Fruit fly (Drosophila melanogaster) whole organism, embryonic: ENCODE results near the gene Sc2.

ENCODE experiments used
- Atf3 ChIP-seq: fragments of 200-800 bp; sonication (Bioruptor generic); optimal IDR thresholded peaks from 3 replicates; lab custom pipeline; 2016; ENCODE audit warnings: missing biosample characterization, missing genetic modification characterization
- Bdp1 ChIP-seq: fragments of 200-800 bp; sonication (Bioruptor generic); optimal IDR thresholded peaks from 3 replicates; lab custom pipeline; 2016; ENCODE audit warnings: missing biosample characterization, missing genetic modification characterization
- CG10209 ChIP-seq: fragments of 200-800 bp; sonication (Bioruptor generic); optimal IDR thresholded peaks from 3 replicates; lab custom pipeline; 2017; ENCODE audit warnings: missing biosample characterization, mild to moderate bottlenecking, missing genetic modification characterization, missing genetic modification reagents
- CG12104 ChIP-seq: fragments of 200-800 bp; sonication (Bioruptor generic); optimal IDR thresholded peaks from 3 replicates; lab custom pipeline; 2016; ENCODE audit warnings: missing biosample characterization, missing genetic modification characterization
- CG12744 ChIP-seq: fragments of 200-800 bp; sonication (Bioruptor generic); optimal IDR thresholded peaks from 2 replicates; lab custom pipeline; 2016; ENCODE audit warnings: missing biosample characterization, missing genetic modification characterization
- CG13424 ChIP-seq: fragments of 200-800 bp; sonication (Bioruptor generic); optimal IDR thresholded peaks from 2 replicates; lab custom pipeline; 2019; ENCODE audit warnings: missing biosample characterization, mild to moderate bottlenecking, missing genetic modification characterization, moderate library complexity
- CG14050 ChIP-seq: fragments of 200-800 bp; sonication (Bioruptor generic); IDR thresholded peaks from 3 replicates; pipeline ENCODE4 v1.3.6; 2022; ENCODE audit warnings: missing biosample characterization, missing genetic modification characterization
- CG15601 ChIP-seq: fragments of 200-800 bp; sonication (Bioruptor generic); optimal IDR thresholded peaks from 3 replicates; lab custom pipeline; 2019; ENCODE audit warnings: missing biosample characterization, mild to moderate bottlenecking, missing genetic modification characterization, moderate library complexity
- CG1602 ChIP-seq: fragments of 200-800 bp; sonication (Bioruptor generic); optimal IDR thresholded peaks from 3 replicates; lab custom pipeline; 2016; ENCODE audit warnings: missing biosample characterization, missing genetic modification characterization
- CG17612 ChIP-seq: fragments of 200-800 bp; sonication (Bioruptor generic); IDR thresholded peaks from 2 replicates; pipeline ENCODE4 v1.3.6; 2022; ENCODE audit warnings: missing biosample characterization, missing genetic modification characterization
- CG18599 ChIP-seq: fragments of 200-800 bp; sonication (Bioruptor generic); optimal IDR thresholded peaks from 3 replicates; lab custom pipeline; 2017; ENCODE audit warnings: missing biosample characterization, missing genetic modification characterization, mild to moderate bottlenecking, moderate library complexity, missing genetic modification reagents
- CG33557 ChIP-seq: fragments of 200-800 bp; sonication (Bioruptor generic); optimal IDR thresholded peaks from 2 replicates; lab custom pipeline; 2019; ENCODE audit warnings: missing biosample characterization, mild to moderate bottlenecking, missing genetic modification characterization, moderate library complexity
- CG3726 ChIP-seq: fragments of 200-800 bp; sonication (Bioruptor generic); IDR thresholded peaks from 3 replicates; pipeline ENCODE4, ENCODE4 v1.3.6; 2022; ENCODE audit warnings: missing biosample characterization, missing genetic modification characterization
- CG4820 ChIP-seq: fragments of 200-800 bp; sonication (Bioruptor generic); optimal IDR thresholded peaks from 3 replicates; lab custom pipeline; 2016; ENCODE audit warnings: missing biosample characterization, missing genetic modification characterization
- CG6683 ChIP-seq: fragments of 200-800 bp; sonication (Bioruptor generic); optimal IDR thresholded peaks from 2 replicates; lab custom pipeline; 2017; ENCODE audit warnings: missing biosample characterization, mild to moderate bottlenecking, missing genetic modification characterization, missing genetic modification reagents
- CG6813 ChIP-seq: fragments of 200-800 bp; sonication (Bioruptor generic); optimal IDR thresholded peaks from 2 replicates; lab custom pipeline; 2017; ENCODE audit warnings: missing biosample characterization, missing genetic modification characterization, mild to moderate bottlenecking, moderate library complexity, missing genetic modification reagents
- CG8359 ChIP-seq: fragments of 200-800 bp; sonication (Bioruptor generic); optimal IDR thresholded peaks from 2 replicates; lab custom pipeline; 2017; ENCODE audit warnings: missing biosample characterization, mild to moderate bottlenecking, missing genetic modification characterization, borderline replicate concordance
- Dek ChIP-seq: fragments of 200-800 bp; sonication (Bioruptor generic); optimal IDR thresholded peaks from 3 replicates; lab custom pipeline; 2019; ENCODE audit warnings: missing biosample characterization, mild to moderate bottlenecking, missing genetic modification characterization, moderate library complexity
- Dfd ChIP-seq, 2 experiments: fragments of >200 bp; optimal IDR thresholded peaks; 2 replicates each; lab custom pipeline; 2017; ENCODE audit warnings: missing biosample characterization in 2 of 2, missing genetic modification characterization in 2 of 2
- Dip2 ChIP-seq: fragments of 200-800 bp; sonication (Bioruptor generic); IDR thresholded peaks from 2 replicates; pipeline ENCODE4 v1.3.6; 2022; ENCODE audit warnings: missing biosample characterization, missing genetic modification characterization
- Hr3 ChIP-seq: fragments of 200-800 bp; sonication (Bioruptor generic); optimal IDR thresholded peaks from 3 replicates; lab custom pipeline; 2016; ENCODE audit warnings: missing biosample characterization, missing genetic modification characterization
- Hr39 ChIP-seq: fragments of >200 bp; optimal IDR thresholded peaks from 2 replicates; lab custom pipeline; 2017
- Kr ChIP-seq: fragments of 200-800 bp; sonication (Bioruptor generic); optimal IDR thresholded peaks from 2 replicates; lab custom pipeline; 2017; ENCODE audit warnings: missing biosample characterization, mild to moderate bottlenecking, missing genetic modification characterization
- Lpt ChIP-seq: fragments of >200 bp; optimal IDR thresholded peaks from 2 replicates; lab custom pipeline; 2018; ENCODE audit warnings: missing biosample characterization, missing genetic modification characterization
- Max ChIP-seq: fragments of 200-800 bp; sonication (Bioruptor generic); optimal IDR thresholded peaks from 2 replicates; lab custom pipeline; 2016; ENCODE audit warnings: missing biosample characterization, mild to moderate bottlenecking, missing genetic modification characterization
- Meics ChIP-seq: fragments of 200-800 bp; sonication (Bioruptor generic); optimal IDR thresholded peaks from 2 replicates; lab custom pipeline; 2017; ENCODE audit warnings: missing biosample characterization, mild to moderate bottlenecking, missing genetic modification characterization
- NK7.1 ChIP-seq: fragments of 200-800 bp; sonication (Bioruptor generic); optimal IDR thresholded peaks from 3 replicates; lab custom pipeline; 2016; ENCODE audit warnings: missing biosample characterization, missing genetic modification characterization
- Pdp1 ChIP-seq, 2 experiments: fragments of 200-800 bp; sonication (Bioruptor generic); optimal IDR thresholded peaks; 3 replicates each; lab custom pipeline; 2016; ENCODE audit warnings: missing biosample characterization in 2 of 2, missing genetic modification characterization in 2 of 2, mild to moderate bottlenecking in 1 of 2, moderate library complexity in 1 of 2
- Tbp ChIP-seq: fragments of >200 bp; optimal IDR thresholded peaks from 2 replicates; lab custom pipeline; 2018; ENCODE audit warnings: missing biosample characterization, missing genetic modification characterization
- ase ChIP-seq: fragments of 200-800 bp; sonication (Bioruptor generic); IDR thresholded peaks from 3 replicates; pipeline ENCODE4 v1.3.6; 2022; ENCODE audit warnings: missing biosample characterization, missing genetic modification characterization
- ato ChIP-seq: fragments of 200-800 bp; sonication (Bioruptor generic); IDR thresholded peaks from 2 replicates; pipeline ENCODE4 v1.3.6; 2022; ENCODE audit warnings: missing biosample characterization, missing genetic modification characterization; ENCODE audit not compliant: partially characterized antibody
- bigmax ChIP-seq: fragments of 200-800 bp; sonication (Bioruptor generic); optimal IDR thresholded peaks from 2 replicates; lab custom pipeline; 2018; ENCODE audit warnings: missing biosample characterization, mild to moderate bottlenecking, missing genetic modification characterization
- chif ChIP-seq, 2 experiments: fragments of 200-800 bp; sonication (Bioruptor generic); optimal IDR thresholded peaks; 3 replicates each; lab custom pipeline; 2016; ENCODE audit warnings: missing biosample characterization in 2 of 2, missing genetic modification characterization in 2 of 2
- crol ChIP-seq: fragments of 200-800 bp; sonication (Bioruptor generic); IDR thresholded peaks from 2 replicates; pipeline ENCODE4 v1.3.6; 2022; ENCODE audit warnings: missing biosample characterization, missing genetic modification characterization
- dati ChIP-seq: fragments of 200-800 bp; sonication (Bioruptor generic); IDR thresholded peaks from 2 replicates; pipeline ENCODE4 v1.3.6; 2022; ENCODE audit warnings: missing biosample characterization, missing genetic modification characterization
- disco-r ChIP-seq: fragments of 200-800 bp; sonication (Bioruptor generic); optimal IDR thresholded peaks from 2 replicates; lab custom pipeline; 2016; ENCODE audit warnings: missing biosample characterization, missing genetic modification characterization
- emc ChIP-seq: fragments of 200-800 bp; sonication (Bioruptor generic); optimal IDR thresholded peaks from 2 replicates; lab custom pipeline; 2016; ENCODE audit warnings: missing biosample characterization, missing genetic modification characterization
- fd102C ChIP-seq: fragments of 200-800 bp; sonication (Bioruptor generic); optimal IDR thresholded peaks from 2 replicates; lab custom pipeline; 2018; ENCODE audit warnings: missing biosample characterization, mild to moderate bottlenecking, missing genetic modification characterization, moderate library complexity
- gsb-n ChIP-seq: fragments of 200-800 bp; sonication (Bioruptor generic); optimal IDR thresholded peaks from 3 replicates; lab custom pipeline; 2018; ENCODE audit warnings: missing biosample characterization, mild to moderate bottlenecking, missing genetic modification characterization
- gt ChIP-seq: fragments of 200-800 bp; sonication (Bioruptor generic); IDR thresholded peaks from 2 replicates; pipeline ENCODE4 v1.3.6; 2022; ENCODE audit warnings: missing biosample characterization, missing genetic modification characterization
- h ChIP-seq: fragments of >200 bp; optimal IDR thresholded peaks from 2 replicates; lab custom pipeline; 2017
- jumu ChIP-seq: fragments of 200-800 bp; sonication (Bioruptor generic); optimal IDR thresholded peaks from 3 replicates; lab custom pipeline; 2016; ENCODE audit warnings: missing biosample characterization, missing genetic modification characterization
- pzg ChIP-seq: fragments of 200-800 bp; sonication (Bioruptor generic); optimal IDR thresholded peaks from 3 replicates; lab custom pipeline; 2018; ENCODE audit warnings: missing biosample characterization, mild to moderate bottlenecking, missing genetic modification characterization, moderate library complexity
- sima ChIP-seq: fragments of 200-800 bp; sonication (Bioruptor generic); optimal IDR thresholded peaks from 2 replicates; lab custom pipeline; 2016; ENCODE audit warnings: missing biosample characterization, missing genetic modification characterization
- slp2 ChIP-seq: fragments of 200-800 bp; sonication (Bioruptor generic); optimal IDR thresholded peaks from 2 replicates; lab custom pipeline; 2016; ENCODE audit warnings: missing biosample characterization, missing genetic modification characterization
- sug ChIP-seq: fragments of 200-800 bp; optimal IDR thresholded peaks from 2 replicates; lab custom pipeline; 2019; ENCODE audit warnings: missing biosample characterization, mild to moderate bottlenecking, missing genetic modification characterization, moderate library complexity
- tna ChIP-seq: fragments of 200-800 bp; sonication (Bioruptor generic); IDR thresholded peaks from 2 replicates; pipeline ENCODE4 v1.3.6; 2022; ENCODE audit warnings: missing biosample characterization, missing genetic modification characterization; ENCODE audit not compliant: partially characterized antibody
- toy ChIP-seq: fragments of 200-800 bp; sonication (Bioruptor generic); IDR thresholded peaks from 2 replicates; pipeline ENCODE4 v1.3.6; 2022; ENCODE audit warnings: missing biosample characterization, missing genetic modification characterization
- unc-4 ChIP-seq: fragments of 200-800 bp; sonication (Bioruptor generic); IDR thresholded peaks from 2 replicates; pipeline ENCODE4 v1.3.6; 2022; ENCODE audit warnings: missing biosample characterization, missing genetic modification characterization; ENCODE audit not compliant: partially characterized antibody
- wor ChIP-seq: fragments of 200-800 bp; sonication (Bioruptor generic); IDR thresholded peaks from 2 replicates; pipeline ENCODE4 v1.3.6; 2022; ENCODE audit warnings: missing biosample characterization, missing genetic modification characterization
- zen2 ChIP-seq: fragments of 200-800 bp; sonication (Bioruptor generic); IDR thresholded peaks from 3 replicates; pipeline ENCODE4 v1.3.6; 2022; ENCODE audit warnings: missing biosample characterization, missing genetic modification characterization; ENCODE audit not compliant: partially characterized antibody
- zf30C ChIP-seq: fragments of 200-800 bp; sonication (Bioruptor generic); optimal IDR thresholded peaks from 3 replicates; lab custom pipeline; 2018; ENCODE audit warnings: missing biosample characterization, mild to moderate bottlenecking, missing genetic modification characterization

Sc2 gene

dm6 chr3L:3892154-3892624 lies 11.1 kb upstream of the Sc2 start, which contains the start of gene Fie (continued):
- no peak for TF ChIP-seq jumu
- no peak for TF ChIP-seq bigmax (GFP tag; lab: Kevin White, UChicago)
- TF ChIP-seq CG10209 = peak; percentile 67
- TF ChIP-seq Meics (GFP tag; lab: Kevin White, UChicago) = peak; percentile 83
- no peak for TF ChIP-seq dati (GFP tag; lab: Robert Waterston, UW)
- no peak for TF ChIP-seq disco-r (GFP tag; lab: Kevin White, UChicago)
- TF ChIP-seq CG1602 (GFP tag; lab: Kevin White, UChicago) = peak; percentile 34
- peak; percentile 46 for TF ChIP-seq Bdp1 (GFP tag; lab: Kevin White, UChicago)
- TF ChIP-seq pzg = no peak
- TF ChIP-seq CG12744 (GFP tag; lab: Kevin White, UChicago) = peak; percentile 72
- TF ChIP-seq CG3726 = no peak
- TF ChIP-seq Atf3 (GFP tag; lab: Kevin White, UChicago) = no peak
- TF ChIP-seq Tbp = no peak
- peak; percentile 89 for TF ChIP-seq CG18599 (GFP tag; lab: Kevin White, UChicago)
- TF ChIP-seq Dek (tag; lab: Kevin White, UChicago) = peak; percentile 75
- TF ChIP-seq Dip2 (GFP tag; lab: Robert Waterston, UW) = no peak
- peak; percentile 63 for TF ChIP-seq CG15601 (tag; lab: Kevin White, UChicago)
- TF ChIP-seq CG6683 (GFP tag; lab: Kevin White, UChicago) = no peak
- TF ChIP-seq Max = peak; percentile 53
- TF ChIP-seq ato = no peak
- peak; percentile 33 to 38 for TF ChIP-seq Pdp1 (GFP tag; optimal IDR thresholded peaks at IDR 0.05; lab: Kevin White, UChicago)
- TF ChIP-seq toy = no peak
- no peak for TF ChIP-seq slp2
- peak; percentile 62 for TF ChIP-seq Hr3 (GFP tag; lab: Kevin White, UChicago)
- no peak for TF ChIP-seq Lpt (GFP tag; lab: Kevin White, UChicago)
- no peak for TF ChIP-seq fd102C
- no peak for TF ChIP-seq gsb-n (tag; lab: Kevin White, UChicago)
- no peak for TF ChIP-seq sima (GFP tag; lab: Kevin White, UChicago)
- TF ChIP-seq Kr (GFP tag; lab: Kevin White, UChicago) = no peak
- TF ChIP-seq ase (GFP tag; lab: Robert Waterston, UW) = no peak
- TF ChIP-seq CG12104 (GFP tag; lab: Kevin White, UChicago) = peak; percentile 23
- TF ChIP-seq sug = no peak
- TF ChIP-seq unc-4 (GFP tag; lab: Robert Waterston, UW) = no peak
- TF ChIP-seq h (lab: Kevin White, UChicago) = no peak
- TF ChIP-seq CG17612 = no peak
- TF ChIP-seq Dfd (GFP tag; optimal IDR thresholded peaks at IDR 0.05; lab: Kevin White, UChicago) = no peak
- no peak for TF ChIP-seq emc (GFP tag; lab: Kevin White, UChicago)
- peak; percentile 79 for TF ChIP-seq CG13424 (tag; lab: Kevin White, UChicago)
- no peak for TF ChIP-seq NK7.1 (GFP tag; lab: Kevin White, UChicago)
- 0 out of 2 replicates have a peak, but pooled peaks have one; percentile 29 for TF ChIP-seq wor
- no peak for TF ChIP-seq CG8359 (GFP tag; lab: Kevin White, UChicago)
- TF ChIP-seq tna (GFP tag; lab: Robert Waterston, UW) = no peak
- no peak for TF ChIP-seq zf30C (GFP tag; lab: Kevin White, UChicago)
- TF ChIP-seq gt = no peak
- peak; percentile 22; the same call in 1 of the 3 replicates for TF ChIP-seq CG14050 (GFP tag; lab: Robert Waterston, UW)
- TF ChIP-seq CG33557 (GFP tag; lab: Kevin White, UChicago) = no peak
- no peak for TF ChIP-seq crol (GFP tag; lab: Robert Waterston, UW)
- no peak for TF ChIP-seq chif (GFP tag; optimal IDR thresholded peaks at IDR 0.05; lab: Kevin White, UChicago)
- peak; percentile 29 for TF ChIP-seq CG4820 (GFP tag; lab: Kevin White, UChicago)
- peak; percentile 51 for TF ChIP-seq CG6813 (GFP tag; lab: Kevin White, UChicago)
- no peak for TF ChIP-seq zen2
- TF ChIP-seq Hr39 = no peak
